Fruit fly (Drosophila melanogaster) whole organism, embryonic: ENCODE measurements around the gene Or30a.

Source experiments
- Adf1 ChIP-seq: fragments of 200-800 bp; sonication (Bioruptor generic); IDR thresholded peaks from 2 replicates; pipeline ENCODE4 v1.3.6; 2022; ENCODE audit warnings: missing biosample characterization, missing genetic modification characterization
- Atf-2 ChIP-seq: fragments of 200-800 bp; sonication (Bioruptor generic); optimal IDR thresholded peaks from 2 replicates; lab custom pipeline; 2016; ENCODE audit warnings: missing biosample characterization, missing genetic modification characterization
- CG10366 ChIP-seq: fragments of 200-800 bp; sonication (Bioruptor generic); IDR thresholded peaks from 2 replicates; pipeline ENCODE4 v1.3.6; 2022; ENCODE audit warnings: missing biosample characterization, missing genetic modification characterization
- CG12219 ChIP-seq: fragments of 200-800 bp; sonication (Bioruptor generic); optimal IDR thresholded peaks from 3 replicates; lab custom pipeline; 2018; ENCODE audit warnings: missing biosample characterization, mild to moderate bottlenecking, missing genetic modification characterization
- CG15073 ChIP-seq: fragments of 200-800 bp; sonication (Bioruptor generic); optimal IDR thresholded peaks from 2 replicates; lab custom pipeline; 2016; ENCODE audit warnings: missing biosample characterization, missing genetic modification characterization
- CG15696 ChIP-seq: fragments of 200-800 bp; sonication (Bioruptor generic); optimal IDR thresholded peaks from 2 replicates; lab custom pipeline; 2019; ENCODE audit warnings: missing biosample characterization, mild to moderate bottlenecking, missing genetic modification characterization, moderate library complexity
- CG17186 ChIP-seq: fragments of 200-800 bp; sonication (Bioruptor generic); optimal IDR thresholded peaks from 3 replicates; lab custom pipeline; 2017; ENCODE audit warnings: missing biosample characterization, missing genetic modification reagents, missing genetic modification characterization
- CG31388 ChIP-seq: fragments of 200-800 bp; sonication (Bioruptor generic); optimal IDR thresholded peaks from 2 replicates; lab custom pipeline; 2016; ENCODE audit warnings: missing biosample characterization, missing genetic modification characterization
- CG3726 ChIP-seq: fragments of 200-800 bp; sonication (Bioruptor generic); IDR thresholded peaks from 3 replicates; pipeline ENCODE4, ENCODE4 v1.3.6; 2022; ENCODE audit warnings: missing biosample characterization, missing genetic modification characterization
- CG4424 ChIP-seq: fragments of 200-800 bp; sonication (Bioruptor generic); optimal IDR thresholded peaks from 3 replicates; lab custom pipeline; 2016; ENCODE audit warnings: missing biosample characterization, missing genetic modification characterization
- CG5180 ChIP-seq: fragments of 200-800 bp; sonication (Bioruptor generic); optimal IDR thresholded peaks from 3 replicates; lab custom pipeline; 2017; ENCODE audit warnings: missing biosample characterization, missing genetic modification characterization, mild to moderate bottlenecking, moderate library complexity, missing genetic modification reagents
- CG6175 ChIP-seq: fragments of 200-800 bp; sonication (Bioruptor generic); IDR thresholded peaks from 3 replicates; pipeline ENCODE4 v1.3.6; 2022; ENCODE audit warnings: missing biosample characterization, missing genetic modification characterization
- CG6272 ChIP-seq: fragments of 200-800 bp; sonication (Bioruptor generic); IDR thresholded peaks from 2 replicates; pipeline ENCODE4 v1.3.6; 2022; ENCODE audit warnings: missing biosample characterization, missing genetic modification characterization
- CG6854 ChIP-seq: fragments of 200-800 bp; sonication (Bioruptor generic); optimal IDR thresholded peaks from 3 replicates; lab custom pipeline; 2017; ENCODE audit warnings: missing biosample characterization, mild to moderate bottlenecking, missing genetic modification characterization
- CTCF ChIP-seq: fragments of 200-800 bp; sonication (Bioruptor generic); optimal IDR thresholded peaks from 2 replicates; lab custom pipeline; 2017; ENCODE audit warnings: missing biosample characterization, mild to moderate bottlenecking, missing genetic modification characterization, moderate library complexity
- Deaf1 ChIP-seq: fragments of 200-800 bp; optimal IDR thresholded peaks from 3 replicates; lab custom pipeline; 2019; ENCODE audit warnings: missing biosample characterization, mild to moderate bottlenecking, missing genetic modification characterization, moderate library complexity
- Ets65A ChIP-seq: fragments of 200-800 bp; sonication (Bioruptor generic); peaks from one replicate; lab custom pipeline; 2016; ENCODE audit warnings: missing biosample characterization, missing genetic modification characterization
- Fer2 ChIP-seq: fragments of 200-800 bp; sonication (Bioruptor generic); optimal IDR thresholded peaks from 2 replicates; lab custom pipeline; 2018; ENCODE audit warnings: missing biosample characterization, mild to moderate bottlenecking, missing genetic modification characterization, moderate library complexity
- Hr51 ChIP-seq, 2 experiments: fragments of 200-800 bp; sonication (Bioruptor generic); optimal IDR thresholded peaks; 2 replicates in 1 of 2; 3 replicates in 1 of 2; lab custom pipeline; 2016 to 2018; ENCODE audit warnings: missing biosample characterization in 2 of 2, missing genetic modification characterization in 2 of 2, mild to moderate bottlenecking in 1 of 2, moderate library complexity in 1 of 2
- Hr78 ChIP-seq, 2 experiments: fragments of 200-800 bp in 1 of 2; fragments of >200 bp in 1 of 2; sonication (Bioruptor generic) in 1 of 2; optimal IDR thresholded peaks; 2 replicates each; lab custom pipeline; 2017 to 2019; ENCODE audit warnings: missing biosample characterization in 2 of 2, missing genetic modification characterization in 2 of 2, mild to moderate bottlenecking in 1 of 2, moderate library complexity in 1 of 2
- Lhr ChIP-seq: fragments of 200-800 bp; sonication (Bioruptor generic); optimal IDR thresholded peaks from 3 replicates; lab custom pipeline; 2017; ENCODE audit warnings: mild to moderate bottlenecking, missing biosample characterization, missing genetic modification reagents, missing genetic modification characterization
- Nf-YB ChIP-seq: fragments of 200-800 bp; sonication (Bioruptor generic); optimal IDR thresholded peaks from 3 replicates; lab custom pipeline; 2019; ENCODE audit warnings: missing biosample characterization, mild to moderate bottlenecking, missing genetic modification characterization, moderate library complexity
- Nf-YC ChIP-seq: fragments of 200-800 bp; optimal IDR thresholded peaks from 3 replicates; lab custom pipeline; 2019; ENCODE audit warnings: missing biosample characterization, mild to moderate bottlenecking, missing genetic modification characterization, moderate library complexity
- NfI ChIP-seq: fragments of 200-800 bp; sonication (Bioruptor generic); optimal IDR thresholded peaks from 3 replicates; lab custom pipeline; 2018; ENCODE audit warnings: missing biosample characterization, mild to moderate bottlenecking, missing genetic modification characterization, moderate library complexity
- Rx ChIP-seq: fragments of 200-800 bp; sonication (Bioruptor generic); IDR thresholded peaks from 2 replicates; pipeline ENCODE4 v1.3.6; 2022; ENCODE audit warnings: missing biosample characterization, missing genetic modification characterization
- Sin3A ChIP-seq: fragments of >200 bp; optimal IDR thresholded peaks from 2 replicates; lab custom pipeline; 2018
- Six4 ChIP-seq: fragments of 200-800 bp; sonication (Bioruptor generic); optimal IDR thresholded peaks from 2 replicates; lab custom pipeline; 2016; ENCODE audit warnings: missing biosample characterization, missing genetic modification characterization
- Sry-δ ChIP-seq: fragments of 200-800 bp; sonication (Bioruptor generic); optimal IDR thresholded peaks from 2 replicates; lab custom pipeline; 2016; ENCODE audit warnings: missing biosample characterization, missing genetic modification characterization
- Trl ChIP-seq, 3 experiments: fragments of >200 bp in 2 of 3; fragments of 200-800 bp in 1 of 3; sonication (Bioruptor generic) in 1 of 3; optimal IDR thresholded peaks; 2 replicates in 1 of 3; 3 replicates in 2 of 3; lab custom pipeline; 2016 to 2017; ENCODE audit warnings: missing biosample characterization in 1 of 3, missing genetic modification characterization in 1 of 3
- btn ChIP-seq: fragments of 200-800 bp; sonication (Bioruptor generic); optimal IDR thresholded peaks from 2 replicates; lab custom pipeline; 2016; ENCODE audit warnings: missing biosample characterization, missing genetic modification characterization
- gem ChIP-seq: fragments of 200-800 bp; sonication (Bioruptor generic); optimal IDR thresholded peaks from 2 replicates; lab custom pipeline; 2019; ENCODE audit warnings: missing biosample characterization, mild to moderate bottlenecking, missing genetic modification characterization, moderate library complexity
- grn ChIP-seq: fragments of 200-800 bp; sonication (Bioruptor generic); optimal IDR thresholded peaks from 3 replicates; lab custom pipeline; 2017; ENCODE audit warnings: missing biosample characterization, missing genetic modification characterization
- gsb-n ChIP-seq: fragments of 200-800 bp; sonication (Bioruptor generic); optimal IDR thresholded peaks from 3 replicates; lab custom pipeline; 2018; ENCODE audit warnings: missing biosample characterization, mild to moderate bottlenecking, missing genetic modification characterization
- jing ChIP-seq: fragments of 200-800 bp; sonication (Bioruptor generic); optimal IDR thresholded peaks from 2 replicates; lab custom pipeline; 2018; ENCODE audit warnings: missing biosample characterization, mild to moderate bottlenecking, missing genetic modification characterization
- kay ChIP-seq: fragments of 200-800 bp; sonication (Bioruptor generic); optimal IDR thresholded peaks from 2 replicates; lab custom pipeline; 2016; ENCODE audit warnings: missing biosample characterization, missing genetic modification characterization
- ken ChIP-seq: fragments of 200-800 bp; sonication (Bioruptor generic); IDR thresholded peaks from 3 replicates; pipeline ENCODE4 v1.3.6; 2022; ENCODE audit warnings: missing biosample characterization, missing genetic modification characterization
- kni ChIP-seq: fragments of 200-800 bp; sonication (Bioruptor generic); optimal IDR thresholded peaks from 3 replicates; lab custom pipeline; 2017; ENCODE audit warnings: mild to moderate bottlenecking, missing biosample characterization, missing genetic modification reagents, missing genetic modification characterization
- p53 ChIP-seq: fragments of 200-800 bp; sonication (Bioruptor generic); optimal IDR thresholded peaks from 2 replicates; lab custom pipeline; 2016; ENCODE audit warnings: missing biosample characterization, missing genetic modification characterization
- sob ChIP-seq: fragments of 200-800 bp; sonication (Bioruptor generic); IDR thresholded peaks from 2 replicates; pipeline ENCODE4 v1.3.6; 2022; ENCODE audit warnings: missing biosample characterization, missing genetic modification characterization
- trem ChIP-seq: fragments of 200-800 bp; optimal IDR thresholded peaks from 3 replicates; lab custom pipeline; 2019; ENCODE audit warnings: missing biosample characterization, mild to moderate bottlenecking, missing genetic modification characterization, moderate library complexity
- vfl ChIP-seq: fragments of 200-800 bp; sonication (Bioruptor generic); optimal IDR thresholded peaks from 2 replicates; lab custom pipeline; 2016; ENCODE audit warnings: missing biosample characterization, missing genetic modification characterization

Gene Or30a

DNA sequence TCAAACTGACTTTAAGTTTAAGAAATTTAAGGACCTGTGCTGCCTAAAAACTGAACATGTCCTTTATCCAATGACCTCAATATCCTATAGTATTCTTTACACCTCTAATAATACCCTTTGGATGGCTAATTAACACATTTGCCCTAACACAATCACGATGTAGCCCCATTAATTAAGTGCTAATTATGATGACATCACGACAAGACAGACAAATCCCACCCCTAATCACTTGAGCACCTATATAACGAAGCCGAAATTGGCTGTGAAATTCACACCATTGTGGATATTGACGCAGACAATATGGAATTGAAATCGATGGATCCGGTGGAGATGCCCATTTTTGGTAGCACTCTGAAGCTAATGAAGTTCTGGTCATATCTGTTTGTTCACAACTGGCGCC lies at the start of gene Or30a:
TSS of gene Or30a (plus strand) at position 301 of the 400 bp plus-strand sequence.
- TF ChIP-seq Lhr, result no peak
- no peak for TF ChIP-seq Fer2 (tag; lab: Kevin White, UChicago)
- TF ChIP-seq CG5180 (GFP tag; lab: Kevin White, UChicago), result no peak
- no peak for TF ChIP-seq vfl
- TF ChIP-seq gsb-n (tag; lab: Kevin White, UChicago), result no peak
- no peak for TF ChIP-seq Atf-2 (GFP tag; lab: Kevin White, UChicago)
- no peak for TF ChIP-seq jing (GFP tag; lab: Kevin White, UChicago)
- no peak for TF ChIP-seq Six4 (GFP tag; lab: Kevin White, UChicago)
- TF ChIP-seq Sry-δ (GFP tag; lab: Kevin White, UChicago), result no peak
- no peak for TF ChIP-seq CG3726
- TF ChIP-seq Sin3A (lab: Kevin White, UChicago), result no peak
- no peak for TF ChIP-seq Trl (optimal IDR thresholded peaks at IDR 0.05; lab: Kevin White, UChicago)
- TF ChIP-seq Trl (GFP tag; optimal IDR thresholded peaks at IDR 0.05; lab: Kevin White, UChicago), result no peak
- no peak for TF ChIP-seq CG10366 (GFP tag; lab: Robert Waterston, UW)
- TF ChIP-seq kni (GFP tag; lab: Kevin White, UChicago), result no peak
- no peak for TF ChIP-seq CG12219 (GFP tag; lab: Kevin White, UChicago)
- no peak for TF ChIP-seq gem (tag; lab: Kevin White, UChicago)
- TF ChIP-seq Hr78 (GFP tag; optimal IDR thresholded peaks at IDR 0.05; lab: Kevin White, UChicago), result no peak
- TF ChIP-seq, all 482 proteins: peak for 0

DNA sequence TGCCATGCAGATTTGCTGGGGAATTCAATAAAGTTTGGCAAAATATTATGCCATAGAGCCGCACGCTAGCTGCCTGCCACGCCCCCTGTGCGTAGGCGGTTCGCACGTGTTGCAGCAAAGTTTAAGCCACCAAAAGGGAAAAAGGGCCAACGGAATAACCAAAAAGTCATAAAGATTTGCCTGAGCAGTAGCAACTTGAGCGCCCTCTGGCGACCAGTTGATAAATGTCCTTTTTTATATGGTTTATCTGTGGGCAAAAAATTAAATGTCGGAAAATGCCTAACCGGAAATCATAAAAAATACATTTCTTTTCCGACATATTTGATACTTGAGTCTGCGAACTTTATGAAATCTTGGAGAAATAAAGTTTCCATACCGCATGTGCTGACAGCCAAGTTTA lies 44.5 kb upstream of the Or30a start:
- peak; percentile 11 for TF ChIP-seq Ets65A (GFP tag; lab: Kevin White, UChicago)
- TF ChIP-seq CG15073, result no peak
- TF ChIP-seq CTCF (GFP tag; lab: Kevin White, UChicago), result peak; percentile 50
- no peak for TF ChIP-seq trem (tag; lab: Kevin White, UChicago)
- no peak for TF ChIP-seq CG6175 (GFP tag; lab: Robert Waterston, UW)
- no peak for TF ChIP-seq CG6272

DNA sequence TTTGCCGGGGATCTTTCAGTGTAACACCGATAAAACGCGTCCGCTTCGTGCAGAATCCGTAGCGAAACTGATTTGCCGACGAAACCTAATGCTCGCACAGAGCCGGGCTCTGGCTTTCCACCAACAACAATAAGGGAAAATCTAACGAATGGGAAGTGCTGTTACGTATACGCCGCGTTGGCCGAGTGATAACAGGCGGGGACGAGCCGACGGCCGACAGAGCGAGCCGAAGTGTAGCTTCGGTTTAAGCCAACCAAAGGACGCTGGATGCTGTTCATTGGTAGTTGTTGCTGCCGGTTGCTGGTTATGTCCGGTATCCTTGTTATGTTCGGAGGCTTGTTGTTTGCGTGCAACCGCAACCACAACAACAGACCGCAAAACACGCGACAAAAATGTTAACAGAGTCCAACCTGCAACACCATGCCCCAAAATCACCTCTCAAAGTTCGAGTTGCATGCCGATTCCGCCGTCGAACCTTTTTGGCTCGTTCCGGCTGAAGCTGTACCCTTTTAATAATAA lies 40.5 kb upstream of the Or30a start, which contains the start of gene DIP-zeta:
TSS of gene DIP-zeta (minus strand) at position 71 of the 519 bp plus-strand sequence.
- TF ChIP-seq Adf1 (GFP tag; lab: Robert Waterston, UW), result no peak
- TF ChIP-seq Rx (GFP tag; lab: Robert Waterston, UW), result no peak
- peak; percentile 93 for TF ChIP-seq Nf-YC
- no peak for TF ChIP-seq CG17186 (GFP tag; lab: Kevin White, UChicago)
- TF ChIP-seq Hr51 (GFP tag; optimal IDR thresholded peaks at IDR 0.05; lab: Kevin White, UChicago), result no peak
- peak; percentile 17 for TF ChIP-seq Ets65A (GFP tag; lab: Kevin White, UChicago)
- TF ChIP-seq ken (GFP tag; lab: Robert Waterston, UW), result no peak
- TF ChIP-seq sob (GFP tag; lab: Robert Waterston, UW), result no peak
- TF ChIP-seq kay, result no peak
- no peak for TF ChIP-seq NfI (GFP tag; lab: Kevin White, UChicago)
- no peak for TF ChIP-seq CG4424 (GFP tag; lab: Kevin White, UChicago)
- no peak for TF ChIP-seq CG31388
- TF ChIP-seq p53 (GFP tag; lab: Kevin White, UChicago), result no peak
- peak; percentile 77 for TF ChIP-seq Nf-YB (GFP tag; lab: Kevin White, UChicago)
- no peak for TF ChIP-seq btn
- TF ChIP-seq CG15696, result no peak
- peak; percentile 94 for TF ChIP-seq Deaf1
- peak; percentile 96 for TF ChIP-seq CG5180 (GFP tag; lab: Kevin White, UChicago)
- TF ChIP-seq grn (GFP tag; lab: Kevin White, UChicago), result no peak
- no peak for TF ChIP-seq CG6854
